Fruit fly (Drosophila melanogaster) whole organism, prepupa: Measurements from ENCODE around the gene Kif19A.

Experiments used
- CG10631 ChIP-seq: fragments of 200-800 bp; sonication (Bioruptor generic); optimal IDR thresholded peaks from 2 replicates; lab custom pipeline; 2016; ENCODE audit warnings: missing biosample characterization, missing genetic modification characterization
- CG10669 ChIP-seq: fragments of 200-800 bp; sonication (Bioruptor generic); optimal IDR thresholded peaks from 3 replicates; lab custom pipeline; 2018; ENCODE audit warnings: missing biosample characterization, mild to moderate bottlenecking, missing genetic modification characterization, moderate library complexity
- CG11294 ChIP-seq: fragments of 200-800 bp; sonication (Bioruptor generic); IDR thresholded peaks from 2 replicates; pipeline ENCODE4 v1.3.6; 2022; ENCODE audit warnings: missing biosample characterization, missing genetic modification characterization
- CG11902 ChIP-seq: fragments of 200-800 bp; sonication (Bioruptor generic); optimal IDR thresholded peaks from 3 replicates; lab custom pipeline; 2016; ENCODE audit warnings: missing biosample characterization, missing genetic modification characterization
- CG1621 ChIP-seq: fragments of 200-800 bp; sonication (Bioruptor generic); optimal IDR thresholded peaks from 3 replicates; lab custom pipeline; 2018; ENCODE audit warnings: missing biosample characterization, mild to moderate bottlenecking, missing genetic modification characterization
- CG16779 ChIP-seq: fragments of 200-800 bp; sonication (Bioruptor generic); optimal IDR thresholded peaks from 3 replicates; lab custom pipeline; 2017; ENCODE audit warnings: missing biosample characterization, mild to moderate bottlenecking, missing genetic modification characterization
- CG3032 ChIP-seq: fragments of 200-800 bp; optimal IDR thresholded peaks from 2 replicates; lab custom pipeline; 2019; ENCODE audit warnings: missing biosample characterization, mild to moderate bottlenecking, missing genetic modification characterization, moderate library complexity
- CG32006 ChIP-seq: fragments of 200-800 bp; sonication (Bioruptor generic); optimal IDR thresholded peaks from 3 replicates; lab custom pipeline; 2017; ENCODE audit warnings: missing biosample characterization, mild to moderate bottlenecking, missing genetic modification characterization
- CG34406 ChIP-seq: fragments of 200-800 bp; sonication (Bioruptor generic); optimal IDR thresholded peaks from 3 replicates; lab custom pipeline; 2016; ENCODE audit warnings: missing biosample characterization, missing genetic modification characterization
- CG3919 ChIP-seq: fragments of 200-800 bp; sonication (Bioruptor generic); optimal IDR thresholded peaks from 3 replicates; lab custom pipeline; 2016; ENCODE audit warnings: missing biosample characterization, missing genetic modification characterization
- CG4318 ChIP-seq: fragments of 200-800 bp; sonication (Bioruptor generic); optimal IDR thresholded peaks from 3 replicates; lab custom pipeline; 2017; ENCODE audit warnings: missing biosample characterization, mild to moderate bottlenecking, missing genetic modification characterization
- CG6276 ChIP-seq: fragments of 200-800 bp; sonication (Bioruptor generic); optimal IDR thresholded peaks from 2 replicates; lab custom pipeline; 2017; ENCODE audit warnings: missing biosample characterization, mild to moderate bottlenecking, missing genetic modification characterization
- CG6792 ChIP-seq: fragments of 200-800 bp; sonication (Bioruptor generic); optimal IDR thresholded peaks from 3 replicates; lab custom pipeline; 2016; ENCODE audit warnings: missing biosample characterization, missing genetic modification characterization
- CG6808 ChIP-seq: fragments of 200-800 bp; sonication (Bioruptor generic); optimal IDR thresholded peaks from 3 replicates; lab custom pipeline; 2017; ENCODE audit warnings: missing biosample characterization, missing genetic modification characterization, mild to moderate bottlenecking, moderate library complexity, missing genetic modification reagents
- CG6854 ChIP-seq: fragments of 200-800 bp; sonication (Bioruptor generic); optimal IDR thresholded peaks from 2 replicates; lab custom pipeline; 2017; ENCODE audit warnings: missing biosample characterization, mild to moderate bottlenecking, missing genetic modification characterization
- CG7368 ChIP-seq: fragments of 200-800 bp; sonication (Bioruptor generic); optimal IDR thresholded peaks from 3 replicates; lab custom pipeline; 2016; ENCODE audit warnings: missing biosample characterization, missing genetic modification characterization
- CG8119 ChIP-seq: fragments of 200-800 bp; sonication (Bioruptor generic); IDR thresholded peaks from 3 replicates; pipeline ENCODE4 v1.3.6; 2022; ENCODE audit warnings: missing biosample characterization, missing genetic modification characterization
- CG8632 ChIP-seq: fragments of 200-800 bp; sonication (Bioruptor generic); optimal IDR thresholded peaks from 3 replicates; lab custom pipeline; 2016; ENCODE audit warnings: missing biosample characterization, missing genetic modification characterization
- CG9139 ChIP-seq: fragments of 200-800 bp; sonication (Bioruptor generic); optimal IDR thresholded peaks from 3 replicates; lab custom pipeline; 2017; ENCODE audit warnings: missing biosample characterization, mild to moderate bottlenecking, missing genetic modification characterization
- Eip75B ChIP-seq: fragments of 200-800 bp; sonication (Bioruptor generic); optimal IDR thresholded peaks from 3 replicates; lab custom pipeline; 2016; ENCODE audit warnings: missing biosample characterization, missing genetic modification characterization
- Eip78C ChIP-seq: fragments of 200-800 bp; sonication (Bioruptor generic); peaks from one replicate; lab custom pipeline; 2016; ENCODE audit warnings: missing biosample characterization, missing genetic modification characterization
- Eip93F ChIP-seq: fragments of 200-800 bp; sonication (Bioruptor generic); optimal IDR thresholded peaks from 2 replicates; lab custom pipeline; 2016; ENCODE audit warnings: missing biosample characterization, mild to moderate bottlenecking, missing genetic modification characterization
- Ets21C ChIP-seq: fragments of 200-800 bp; sonication (Bioruptor generic); optimal IDR thresholded peaks from 3 replicates; lab custom pipeline; 2016; ENCODE audit warnings: missing biosample characterization, missing genetic modification characterization
- Ets96B ChIP-seq: fragments of 200-800 bp; optimal IDR thresholded peaks from 2 replicates; lab custom pipeline; 2019; ENCODE audit warnings: missing biosample characterization, mild to moderate bottlenecking, missing genetic modification characterization, moderate library complexity
- Gug ChIP-seq: fragments of 200-800 bp; sonication (Bioruptor generic); IDR thresholded peaks from 2 replicates; pipeline ENCODE4 v1.3.6; 2022; ENCODE audit warnings: missing biosample characterization, missing genetic modification characterization
- Hr38 ChIP-seq: sonication (Bioruptor generic); optimal IDR thresholded peaks from 2 replicates; lab custom pipeline; 2016; ENCODE audit warnings: missing biosample characterization, missing genetic modification characterization
- Hr39 ChIP-seq: fragments of 200-800 bp; sonication (Bioruptor generic); optimal IDR thresholded peaks from 2 replicates; lab custom pipeline; 2016; ENCODE audit warnings: missing biosample characterization, missing genetic modification characterization
- Hr4 ChIP-seq: fragments of 200-800 bp; sonication (Bioruptor generic); optimal IDR thresholded peaks from 3 replicates; lab custom pipeline; 2016; ENCODE audit warnings: missing biosample characterization, missing genetic modification characterization
- Smox ChIP-seq: fragments of 200-800 bp; sonication (Bioruptor generic); optimal IDR thresholded peaks from 3 replicates; lab custom pipeline; 2016; ENCODE audit warnings: missing biosample characterization, missing genetic modification characterization
- Sox14 ChIP-seq: fragments of 200-800 bp; sonication (Bioruptor generic); optimal IDR thresholded peaks from 3 replicates; lab custom pipeline; 2016; ENCODE audit warnings: missing biosample characterization, missing genetic modification characterization
- Sox15 ChIP-seq: fragments of 200-800 bp; sonication (Bioruptor generic); optimal IDR thresholded peaks from 3 replicates; lab custom pipeline; 2016; ENCODE audit warnings: missing biosample characterization, missing genetic modification characterization
- achi ChIP-seq: fragments of 200-800 bp; sonication (Bioruptor generic); optimal IDR thresholded peaks from 3 replicates; lab custom pipeline; 2016; ENCODE audit warnings: missing biosample characterization, missing genetic modification characterization
- acj6 ChIP-seq: fragments of 200-800 bp; sonication (Bioruptor generic); optimal IDR thresholded peaks from 3 replicates; lab custom pipeline; 2016; ENCODE audit warnings: missing biosample characterization, missing genetic modification characterization
- cyc ChIP-seq: fragments of 200-800 bp; sonication (Bioruptor generic); optimal IDR thresholded peaks from 3 replicates; lab custom pipeline; 2016; ENCODE audit warnings: missing biosample characterization, missing genetic modification characterization
- dac ChIP-seq: fragments of 200-800 bp; sonication (Bioruptor generic); optimal IDR thresholded peaks from 2 replicates; lab custom pipeline; 2017; ENCODE audit warnings: missing biosample characterization, mild to moderate bottlenecking, missing genetic modification characterization
- dsx ChIP-seq: fragments of 200-800 bp; optimal IDR thresholded peaks from 3 replicates; lab custom pipeline; 2019; ENCODE audit warnings: missing biosample characterization, mild to moderate bottlenecking, missing genetic modification characterization, moderate library complexity; ENCODE audit not compliant: poor library complexity, severe bottlenecking
- eg ChIP-seq: fragments of 200-800 bp; sonication (Bioruptor generic); IDR thresholded peaks from 3 replicates; pipeline ENCODE4 v1.3.6; 2022; ENCODE audit warnings: missing biosample characterization, missing genetic modification characterization
- esn ChIP-seq: fragments of 200-800 bp; sonication (Bioruptor generic); optimal IDR thresholded peaks from 2 replicates; lab custom pipeline; 2016; ENCODE audit warnings: missing biosample characterization, mild to moderate bottlenecking, missing genetic modification characterization, moderate library complexity
- fd59A ChIP-seq: fragments of 200-800 bp; sonication (Bioruptor generic); optimal IDR thresholded peaks from 2 replicates; lab custom pipeline; 2017; ENCODE audit warnings: missing biosample characterization, mild to moderate bottlenecking, missing genetic modification characterization, missing genetic modification reagents
- fd85E ChIP-seq: fragments of 200-800 bp; sonication (Bioruptor generic); optimal IDR thresholded peaks from 3 replicates; lab custom pipeline; 2016; ENCODE audit warnings: missing biosample characterization, missing genetic modification characterization
- fkh ChIP-seq: fragments of 200-800 bp; sonication (Bioruptor generic); optimal IDR thresholded peaks from 3 replicates; lab custom pipeline; 2017; ENCODE audit warnings: missing biosample characterization, mild to moderate bottlenecking, missing genetic modification characterization, moderate library complexity
- lz ChIP-seq: fragments of 200-800 bp; sonication (Bioruptor generic); optimal IDR thresholded peaks from 3 replicates; lab custom pipeline; 2016; ENCODE audit warnings: missing biosample characterization, missing genetic modification characterization
- net ChIP-seq: fragments of 200-800 bp; sonication (Bioruptor generic); optimal IDR thresholded peaks from 3 replicates; lab custom pipeline; 2016; ENCODE audit warnings: missing biosample characterization, missing genetic modification characterization
- salr ChIP-seq, 2 experiments: fragments of 200-800 bp; sonication (Bioruptor generic); optimal IDR thresholded peaks; 3 replicates each; lab custom pipeline; 2016 to 2018; ENCODE audit warnings: missing biosample characterization in 2 of 2, missing genetic modification characterization in 2 of 2, mild to moderate bottlenecking in 1 of 2
- spab ChIP-seq: fragments of 200-800 bp; sonication (Bioruptor generic); optimal IDR thresholded peaks from 2 replicates; lab custom pipeline; 2017; ENCODE audit warnings: missing biosample characterization, mild to moderate bottlenecking, missing genetic modification characterization, missing genetic modification reagents
- ss ChIP-seq, 2 experiments: fragments of 200-800 bp; sonication (Bioruptor generic); optimal IDR thresholded peaks; 2 replicates in 1 of 2; 3 replicates in 1 of 2; lab custom pipeline; 2017 to 2018; ENCODE audit warnings: mild to moderate bottlenecking in 2 of 2, missing biosample characterization in 2 of 2, missing genetic modification characterization in 2 of 2, moderate library complexity in 1 of 2
- topi ChIP-seq: fragments of 200-800 bp; sonication (Bioruptor generic); optimal IDR thresholded peaks from 3 replicates; lab custom pipeline; 2016; ENCODE audit warnings: missing biosample characterization, missing genetic modification characterization
- vri ChIP-seq: fragments of 200-800 bp; sonication (Bioruptor generic); optimal IDR thresholded peaks from 3 replicates; lab custom pipeline; 2016; ENCODE audit warnings: missing biosample characterization, mild to moderate bottlenecking, missing genetic modification characterization

Gene Kif19A

DNA sequence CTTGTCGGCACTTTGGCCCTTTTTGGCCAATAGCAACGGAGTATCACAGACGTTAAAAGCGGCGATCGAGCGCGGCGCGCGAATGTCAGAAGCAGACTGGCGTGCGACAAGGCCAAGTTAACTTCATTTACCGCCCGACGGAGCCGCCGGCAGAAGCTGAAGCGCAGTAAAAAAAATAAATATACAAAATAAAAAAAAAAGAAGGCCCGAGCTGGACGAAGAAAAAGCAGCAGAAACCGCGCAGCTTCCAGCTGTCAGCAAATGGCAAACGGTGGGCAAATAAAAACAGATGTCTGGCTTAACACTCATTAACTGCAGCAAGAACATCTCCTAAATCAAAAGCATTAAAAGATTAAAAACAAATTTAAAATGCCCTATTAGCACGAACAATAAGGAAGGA lies 13.7 kb upstream of the Kif19A start, which contains the start of gene CG14356:
CG14356 (minus strand) TSS at position 101 of the 400 bp plus-strand sequence.
- peak; percentile 41 for TF ChIP-seq Eip78C (GFP tag; lab: Kevin White, UChicago)
- no peak for TF ChIP-seq Sox14
- TF ChIP-seq CG4318: no peak
- TF ChIP-seq, all 60 proteins: peak for 1

DNA sequence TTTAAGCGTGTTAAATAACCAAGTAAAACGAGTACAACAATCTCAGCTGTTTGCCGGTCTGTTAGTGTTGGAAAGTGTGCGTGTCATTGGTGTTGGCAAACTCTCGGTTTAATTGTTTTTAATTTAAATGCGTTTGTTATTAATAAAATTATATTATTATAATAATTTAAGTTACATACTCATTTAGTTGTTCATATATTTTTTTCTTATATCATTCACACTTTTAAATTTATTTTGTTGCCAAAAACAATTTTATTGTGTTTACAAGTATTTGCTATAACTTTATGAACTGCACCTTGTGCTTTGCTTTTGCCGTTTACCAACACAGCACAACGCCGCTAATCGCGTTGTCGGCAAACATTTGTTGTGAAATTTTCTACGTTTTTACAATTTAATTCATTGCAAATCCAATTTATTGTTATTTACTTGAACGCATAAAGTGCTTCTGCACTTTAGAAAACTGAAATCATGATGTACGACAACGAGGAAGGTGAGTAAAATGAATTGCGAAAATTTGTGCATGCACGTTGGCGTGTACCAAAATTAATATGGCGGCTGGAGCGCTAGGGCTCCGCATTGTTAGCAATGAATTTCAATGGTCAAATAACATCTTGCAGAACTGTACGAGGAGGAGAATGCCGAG lies 7.3 kb upstream of the Kif19A start, which contains the start of the genes 140up and Polr2B:
140up (minus strand) TSS at position 70 of the 643 bp plus-strand sequence.
Polr2B (plus strand) TSS at position 313 of the 643 bp plus-strand sequence.
- TF ChIP-seq CG32006 (GFP tag; lab: Kevin White, UChicago): peak; percentile 92
- peak; percentile 88 for TF ChIP-seq CG7368 (GFP tag; lab: Kevin White, UChicago)
- TF ChIP-seq Ets21C (GFP tag; lab: Kevin White, UChicago): peak; percentile 78
- TF ChIP-seq esn (GFP tag; lab: Kevin White, UChicago): peak; percentile 91
- TF ChIP-seq CG8119 (GFP tag; lab: Robert Waterston, UW): peak; percentile 83
- TF ChIP-seq CG3032 (tag; lab: Kevin White, UChicago): peak; percentile 93
- TF ChIP-seq Sox15 (GFP tag; lab: Kevin White, UChicago): peak; percentile 87
- peak; percentile 78 for TF ChIP-seq Hr4
- peak; percentile 96 for TF ChIP-seq Eip78C (GFP tag; lab: Kevin White, UChicago)
- TF ChIP-seq vri (GFP tag; lab: Kevin White, UChicago): peak; percentile 84
- peak; percentile 87 for TF ChIP-seq Hr39 (GFP tag; lab: Kevin White, UChicago)
- TF ChIP-seq CG6276 (GFP tag; lab: Kevin White, UChicago): no peak
- TF ChIP-seq lz (GFP tag; lab: Kevin White, UChicago): peak; percentile 87
- TF ChIP-seq CG6792 (GFP tag; lab: Kevin White, UChicago): peak; percentile 87
- TF ChIP-seq Gug: peak; percentile 84
- peak; percentile 33 for TF ChIP-seq Eip93F (GFP tag; lab: Kevin White, UChicago)
- TF ChIP-seq dac (GFP tag; lab: Kevin White, UChicago): peak; percentile 63
- TF ChIP-seq CG1621: peak; percentile 51
- peak in 1 of 2 experiments; percentile 86 for TF ChIP-seq ss (GFP tag; optimal IDR thresholded peaks at IDR 0.05; lab: Kevin White, UChicago)
- peak; percentile 82 for TF ChIP-seq net (GFP tag; lab: Kevin White, UChicago)
- no peak for TF ChIP-seq CG9139 (GFP tag; lab: Kevin White, UChicago)
- peak; percentile 83 for TF ChIP-seq fkh (GFP tag; lab: Kevin White, UChicago)
- TF ChIP-seq CG11902 (GFP tag; lab: Kevin White, UChicago): peak; percentile 88
- peak; percentile 79 for TF ChIP-seq Smox (GFP tag; lab: Kevin White, UChicago)
- peak; percentile 88 for TF ChIP-seq Ets96B (tag; lab: Kevin White, UChicago)
- peak; percentile 92 for TF ChIP-seq acj6 (GFP tag; lab: Kevin White, UChicago)
- TF ChIP-seq CG10631 (GFP tag; lab: Kevin White, UChicago): peak; percentile 96
- TF ChIP-seq achi (GFP tag; lab: Kevin White, UChicago): peak; percentile 92
- TF ChIP-seq CG8632 (GFP tag; lab: Kevin White, UChicago): peak; percentile 92
- peak; percentile 84; the same call in 1 of the 2 replicates for TF ChIP-seq CG11294 (GFP tag; lab: Robert Waterston, UW)
- peak; percentile 80 for TF ChIP-seq CG4318
- TF ChIP-seq CG10669: peak; percentile 87
- TF ChIP-seq spab (GFP tag; lab: Kevin White, UChicago): no peak
- peak; percentile 82 for TF ChIP-seq dsx
- TF ChIP-seq CG16779: no peak
- TF ChIP-seq eg (GFP tag; lab: Robert Waterston, UW): peak; percentile 87
- peak; percentile 78 for TF ChIP-seq Eip75B (GFP tag; lab: Kevin White, UChicago)
- peak; percentile 86 for TF ChIP-seq topi (GFP tag; lab: Kevin White, UChicago)
- peak; percentile 49 to 87 for TF ChIP-seq salr (GFP tag; optimal IDR thresholded peaks at IDR 0.05; lab: Kevin White, UChicago)
- TF ChIP-seq CG3919: peak; percentile 92
- TF ChIP-seq cyc (GFP tag; lab: Kevin White, UChicago): peak; percentile 89
- peak; percentile 59 for TF ChIP-seq fd85E (GFP tag; lab: Kevin White, UChicago)
- TF ChIP-seq CG6854 (GFP tag; lab: Kevin White, UChicago): peak; percentile 57
- TF ChIP-seq fd59A (GFP tag; lab: Kevin White, UChicago): peak; percentile 71
- no peak for TF ChIP-seq CG6808
- peak; percentile 92 for TF ChIP-seq CG34406 (GFP tag; lab: Kevin White, UChicago)
- no peak for TF ChIP-seq Hr38 (GFP tag; lab: Kevin White, UChicago)
